Fruit fly (Drosophila melanogaster) whole organism, prepupa: Measurements from ENCODE around the gene Tet.

Source experiments
- CG10631 ChIP-seq: fragments of 200-800 bp; sonication (Bioruptor generic); optimal IDR thresholded peaks from 2 replicates; lab custom pipeline; 2016; ENCODE audit warnings: missing biosample characterization, missing genetic modification characterization
- CG10669 ChIP-seq: fragments of 200-800 bp; sonication (Bioruptor generic); optimal IDR thresholded peaks from 3 replicates; lab custom pipeline; 2018; ENCODE audit warnings: missing biosample characterization, mild to moderate bottlenecking, missing genetic modification characterization, moderate library complexity
- CG11294 ChIP-seq: fragments of 200-800 bp; sonication (Bioruptor generic); IDR thresholded peaks from 2 replicates; pipeline ENCODE4 v1.3.6; 2022; ENCODE audit warnings: missing biosample characterization, missing genetic modification characterization
- CG11902 ChIP-seq: fragments of 200-800 bp; sonication (Bioruptor generic); optimal IDR thresholded peaks from 3 replicates; lab custom pipeline; 2016; ENCODE audit warnings: missing biosample characterization, missing genetic modification characterization
- CG16779 ChIP-seq: fragments of 200-800 bp; sonication (Bioruptor generic); optimal IDR thresholded peaks from 3 replicates; lab custom pipeline; 2017; ENCODE audit warnings: missing biosample characterization, mild to moderate bottlenecking, missing genetic modification characterization
- CG3032 ChIP-seq: fragments of 200-800 bp; optimal IDR thresholded peaks from 2 replicates; lab custom pipeline; 2019; ENCODE audit warnings: missing biosample characterization, mild to moderate bottlenecking, missing genetic modification characterization, moderate library complexity
- CG31627 ChIP-seq: fragments of 200-800 bp; sonication (Bioruptor generic); optimal IDR thresholded peaks from 3 replicates; lab custom pipeline; 2016; ENCODE audit warnings: missing biosample characterization, missing genetic modification characterization
- CG32006 ChIP-seq: fragments of 200-800 bp; sonication (Bioruptor generic); optimal IDR thresholded peaks from 3 replicates; lab custom pipeline; 2017; ENCODE audit warnings: missing biosample characterization, mild to moderate bottlenecking, missing genetic modification characterization
- CG34406 ChIP-seq: fragments of 200-800 bp; sonication (Bioruptor generic); optimal IDR thresholded peaks from 3 replicates; lab custom pipeline; 2016; ENCODE audit warnings: missing biosample characterization, missing genetic modification characterization
- CG3919 ChIP-seq: fragments of 200-800 bp; sonication (Bioruptor generic); optimal IDR thresholded peaks from 3 replicates; lab custom pipeline; 2016; ENCODE audit warnings: missing biosample characterization, missing genetic modification characterization
- CG4318 ChIP-seq: fragments of 200-800 bp; sonication (Bioruptor generic); optimal IDR thresholded peaks from 3 replicates; lab custom pipeline; 2017; ENCODE audit warnings: missing biosample characterization, mild to moderate bottlenecking, missing genetic modification characterization
- CG6276 ChIP-seq: fragments of 200-800 bp; sonication (Bioruptor generic); optimal IDR thresholded peaks from 2 replicates; lab custom pipeline; 2017; ENCODE audit warnings: missing biosample characterization, mild to moderate bottlenecking, missing genetic modification characterization
- CG6808 ChIP-seq: fragments of 200-800 bp; sonication (Bioruptor generic); optimal IDR thresholded peaks from 3 replicates; lab custom pipeline; 2017; ENCODE audit warnings: missing biosample characterization, missing genetic modification characterization, mild to moderate bottlenecking, moderate library complexity, missing genetic modification reagents
- CG6854 ChIP-seq: fragments of 200-800 bp; sonication (Bioruptor generic); optimal IDR thresholded peaks from 2 replicates; lab custom pipeline; 2017; ENCODE audit warnings: missing biosample characterization, mild to moderate bottlenecking, missing genetic modification characterization
- CG7368 ChIP-seq: fragments of 200-800 bp; sonication (Bioruptor generic); optimal IDR thresholded peaks from 3 replicates; lab custom pipeline; 2016; ENCODE audit warnings: missing biosample characterization, missing genetic modification characterization
- CG8119 ChIP-seq: fragments of 200-800 bp; sonication (Bioruptor generic); IDR thresholded peaks from 3 replicates; pipeline ENCODE4 v1.3.6; 2022; ENCODE audit warnings: missing biosample characterization, missing genetic modification characterization
- CG8319 ChIP-seq: fragments of 200-800 bp; sonication (Bioruptor generic); optimal IDR thresholded peaks from 3 replicates; lab custom pipeline; 2016; ENCODE audit warnings: missing biosample characterization, missing genetic modification characterization
- CG8632 ChIP-seq: fragments of 200-800 bp; sonication (Bioruptor generic); optimal IDR thresholded peaks from 3 replicates; lab custom pipeline; 2016; ENCODE audit warnings: missing biosample characterization, missing genetic modification characterization
- CG9139 ChIP-seq: fragments of 200-800 bp; sonication (Bioruptor generic); optimal IDR thresholded peaks from 3 replicates; lab custom pipeline; 2017; ENCODE audit warnings: missing biosample characterization, mild to moderate bottlenecking, missing genetic modification characterization
- Eip75B ChIP-seq: fragments of 200-800 bp; sonication (Bioruptor generic); optimal IDR thresholded peaks from 3 replicates; lab custom pipeline; 2016; ENCODE audit warnings: missing biosample characterization, missing genetic modification characterization
- Eip78C ChIP-seq: fragments of 200-800 bp; sonication (Bioruptor generic); peaks from one replicate; lab custom pipeline; 2016; ENCODE audit warnings: missing biosample characterization, missing genetic modification characterization
- Eip93F ChIP-seq: fragments of 200-800 bp; sonication (Bioruptor generic); optimal IDR thresholded peaks from 2 replicates; lab custom pipeline; 2016; ENCODE audit warnings: missing biosample characterization, mild to moderate bottlenecking, missing genetic modification characterization
- Gug ChIP-seq: fragments of 200-800 bp; sonication (Bioruptor generic); IDR thresholded peaks from 2 replicates; pipeline ENCODE4 v1.3.6; 2022; ENCODE audit warnings: missing biosample characterization, missing genetic modification characterization
- Hr38 ChIP-seq: sonication (Bioruptor generic); optimal IDR thresholded peaks from 2 replicates; lab custom pipeline; 2016; ENCODE audit warnings: missing biosample characterization, missing genetic modification characterization
- Hr4 ChIP-seq: fragments of 200-800 bp; sonication (Bioruptor generic); optimal IDR thresholded peaks from 3 replicates; lab custom pipeline; 2016; ENCODE audit warnings: missing biosample characterization, missing genetic modification characterization
- Lpt ChIP-seq: fragments of 200-800 bp; sonication (Bioruptor generic); optimal IDR thresholded peaks from 3 replicates; lab custom pipeline; 2016; ENCODE audit warnings: missing biosample characterization, missing genetic modification characterization
- Met ChIP-seq: fragments of 200-800 bp; sonication (Bioruptor generic); optimal IDR thresholded peaks from 3 replicates; lab custom pipeline; 2016; ENCODE audit warnings: missing biosample characterization, missing genetic modification characterization
- Smox ChIP-seq: fragments of 200-800 bp; sonication (Bioruptor generic); optimal IDR thresholded peaks from 3 replicates; lab custom pipeline; 2016; ENCODE audit warnings: missing biosample characterization, missing genetic modification characterization
- Sox102F ChIP-seq: fragments of 200-800 bp; sonication (Bioruptor generic); optimal IDR thresholded peaks from 2 replicates; lab custom pipeline; 2016; ENCODE audit warnings: missing biosample characterization, mild to moderate bottlenecking, missing genetic modification characterization
- Sox14 ChIP-seq: fragments of 200-800 bp; sonication (Bioruptor generic); optimal IDR thresholded peaks from 3 replicates; lab custom pipeline; 2016; ENCODE audit warnings: missing biosample characterization, missing genetic modification characterization
- achi ChIP-seq: fragments of 200-800 bp; sonication (Bioruptor generic); optimal IDR thresholded peaks from 3 replicates; lab custom pipeline; 2016; ENCODE audit warnings: missing biosample characterization, missing genetic modification characterization
- acj6 ChIP-seq: fragments of 200-800 bp; sonication (Bioruptor generic); optimal IDR thresholded peaks from 3 replicates; lab custom pipeline; 2016; ENCODE audit warnings: missing biosample characterization, missing genetic modification characterization
- cyc ChIP-seq: fragments of 200-800 bp; sonication (Bioruptor generic); optimal IDR thresholded peaks from 3 replicates; lab custom pipeline; 2016; ENCODE audit warnings: missing biosample characterization, missing genetic modification characterization
- dsx ChIP-seq: fragments of 200-800 bp; optimal IDR thresholded peaks from 3 replicates; lab custom pipeline; 2019; ENCODE audit warnings: missing biosample characterization, mild to moderate bottlenecking, missing genetic modification characterization, moderate library complexity; ENCODE audit not compliant: poor library complexity, severe bottlenecking
- esn ChIP-seq: fragments of 200-800 bp; sonication (Bioruptor generic); optimal IDR thresholded peaks from 2 replicates; lab custom pipeline; 2016; ENCODE audit warnings: missing biosample characterization, mild to moderate bottlenecking, missing genetic modification characterization, moderate library complexity
- fd85E ChIP-seq: fragments of 200-800 bp; sonication (Bioruptor generic); optimal IDR thresholded peaks from 3 replicates; lab custom pipeline; 2016; ENCODE audit warnings: missing biosample characterization, missing genetic modification characterization
- fkh ChIP-seq: fragments of 200-800 bp; sonication (Bioruptor generic); optimal IDR thresholded peaks from 3 replicates; lab custom pipeline; 2017; ENCODE audit warnings: missing biosample characterization, mild to moderate bottlenecking, missing genetic modification characterization, moderate library complexity
- lz ChIP-seq: fragments of 200-800 bp; sonication (Bioruptor generic); optimal IDR thresholded peaks from 3 replicates; lab custom pipeline; 2016; ENCODE audit warnings: missing biosample characterization, missing genetic modification characterization
- net ChIP-seq: fragments of 200-800 bp; sonication (Bioruptor generic); optimal IDR thresholded peaks from 3 replicates; lab custom pipeline; 2016; ENCODE audit warnings: missing biosample characterization, missing genetic modification characterization
- pdm3 ChIP-seq: fragments of 200-800 bp; sonication (Bioruptor generic); optimal IDR thresholded peaks from 3 replicates; lab custom pipeline; 2016; ENCODE audit warnings: missing biosample characterization, missing genetic modification characterization
- salr ChIP-seq, 2 experiments: fragments of 200-800 bp; sonication (Bioruptor generic); optimal IDR thresholded peaks; 3 replicates each; lab custom pipeline; 2016 to 2018; ENCODE audit warnings: missing biosample characterization in 2 of 2, missing genetic modification characterization in 2 of 2, mild to moderate bottlenecking in 1 of 2
- spab ChIP-seq: fragments of 200-800 bp; sonication (Bioruptor generic); optimal IDR thresholded peaks from 2 replicates; lab custom pipeline; 2017; ENCODE audit warnings: missing biosample characterization, mild to moderate bottlenecking, missing genetic modification characterization, missing genetic modification reagents
- svp ChIP-seq: fragments of 200-800 bp; sonication (Bioruptor generic); peaks from one replicate; lab custom pipeline; 2016; ENCODE audit warnings: missing biosample characterization, missing genetic modification characterization
- vri ChIP-seq: fragments of 200-800 bp; sonication (Bioruptor generic); optimal IDR thresholded peaks from 3 replicates; lab custom pipeline; 2016; ENCODE audit warnings: missing biosample characterization, mild to moderate bottlenecking, missing genetic modification characterization

Gene Tet

DNA sequence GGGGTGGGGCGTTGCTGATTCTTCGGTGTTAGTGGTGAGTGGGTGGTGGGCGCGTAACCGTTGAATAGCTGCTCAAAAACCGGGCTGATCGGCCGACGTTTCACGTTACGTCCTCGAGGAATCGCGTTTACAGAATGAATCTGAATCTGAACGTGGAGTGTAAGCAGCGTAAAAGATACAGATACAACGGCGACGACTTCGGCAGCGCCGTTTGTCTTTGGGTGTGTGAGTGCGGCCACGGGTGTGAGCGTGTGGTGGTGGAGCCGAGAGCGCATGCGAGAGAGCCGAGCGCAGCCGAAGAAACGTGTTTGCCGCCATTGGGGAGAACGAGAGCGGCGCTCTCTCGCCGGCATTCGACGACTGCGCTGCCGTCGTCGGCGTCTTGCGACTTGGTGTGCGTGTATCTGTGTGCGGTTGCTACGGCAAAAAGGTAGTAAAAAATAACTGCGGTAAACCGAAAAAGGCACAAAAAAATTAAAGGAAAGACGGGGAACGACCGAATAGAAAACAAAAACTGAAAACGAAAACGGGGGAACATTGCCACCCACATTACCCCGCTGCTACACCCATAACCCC is 57.9 kb downstream of the Tet start (continued):
- TF ChIP-seq CG10669 (peak; percentile 86), CG10631 (GFP tag; lab: Kevin White, UChicago) (peak; percentile 32), Eip78C (GFP tag; lab: Kevin White, UChicago) (peak; percentile 89), salr (GFP tag; optimal IDR thresholded peaks at IDR 0.05; lab: Kevin White, UChicago) (peak; percentile 50 to 66), net (peak; percentile 78), Gug (GFP tag; lab: Robert Waterston, UW) (peak; percentile 38; the same call in 1 of the 2 replicates), dsx (peak; percentile 92), Met (GFP tag; lab: Kevin White, UChicago) (peak; percentile 51), Sox14 (GFP tag; lab: Kevin White, UChicago) (peak; percentile 39), acj6 (no peak), CG8119 (GFP tag; lab: Robert Waterston, UW) (peak; percentile 91), cyc (GFP tag; lab: Kevin White, UChicago) (no peak), CG16779 (tag; lab: Kevin White, UChicago) (peak; percentile 95), Eip93F (GFP tag; lab: Kevin White, UChicago) (peak; percentile 16), Hr38 (GFP tag; lab: Kevin White, UChicago) (no peak), CG11902 (no peak), CG3032 (tag; lab: Kevin White, UChicago) (peak; percentile 83), fd85E (GFP tag; lab: Kevin White, UChicago) (peak; percentile 70), spab (peak; percentile 94), CG4318 (GFP tag; lab: Kevin White, UChicago) (no peak), Hr4 (peak; percentile 31), CG7368 (peak; percentile 47)

DNA sequence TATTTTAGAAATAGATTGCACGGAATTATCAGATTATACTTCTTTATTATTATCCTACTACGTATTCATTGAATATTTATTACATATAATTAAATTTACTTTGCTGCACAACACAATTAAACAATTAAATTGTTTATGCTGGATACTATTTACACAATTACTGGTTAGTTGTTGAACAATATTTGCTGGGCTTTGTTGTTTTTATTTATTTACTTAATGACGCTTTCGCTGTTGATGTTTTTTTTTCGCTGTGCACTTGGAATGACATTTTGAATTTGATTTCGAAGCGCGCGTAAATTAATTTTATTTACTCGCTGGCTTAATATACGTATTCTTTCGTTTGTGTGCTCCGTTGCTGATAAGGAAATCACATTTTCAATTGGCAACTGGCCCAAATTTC is 58.7 kb downstream of the Tet start:
- TF ChIP-seq svp (GFP tag; lab: Kevin White, UChicago) = peak; percentile 45
- TF ChIP-seq Lpt = no peak
- TF ChIP-seq CG10669 = no peak
- no peak for TF ChIP-seq acj6
- TF ChIP-seq vri = peak; percentile 47
- TF ChIP-seq CG8319 (GFP tag; lab: Kevin White, UChicago) = no peak
- no peak for TF ChIP-seq CG3919 (GFP tag; lab: Kevin White, UChicago)
- peak; percentile 31 for TF ChIP-seq esn
- TF ChIP-seq CG6854 (GFP tag; lab: Kevin White, UChicago) = no peak
- TF ChIP-seq achi = no peak
- peak; percentile 37 for TF ChIP-seq Eip78C (GFP tag; lab: Kevin White, UChicago)
- no peak for TF ChIP-seq CG8632
- no peak for TF ChIP-seq fkh (GFP tag; lab: Kevin White, UChicago)
- peak; percentile 2 for TF ChIP-seq Sox102F (GFP tag; lab: Kevin White, UChicago)
- TF ChIP-seq, all 60 proteins: peak for 5

DNA sequence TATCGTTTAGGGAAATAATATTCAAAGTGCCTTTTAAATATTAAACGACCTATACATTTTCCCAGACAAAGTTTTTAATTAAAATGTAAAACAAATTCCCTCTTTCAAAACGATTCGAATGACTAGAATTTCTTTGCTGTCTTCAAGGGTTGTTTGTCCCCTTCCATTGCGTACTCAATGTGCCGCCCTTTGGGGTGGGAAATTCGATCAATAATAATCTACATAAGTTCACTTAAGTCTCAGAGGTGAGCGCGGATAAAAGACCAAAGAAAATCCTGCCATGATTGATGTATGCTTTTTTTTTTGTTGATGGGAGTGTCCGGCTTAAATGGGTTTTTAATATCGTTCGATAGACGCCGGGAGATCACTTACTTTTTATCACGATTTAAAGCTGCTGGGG is 59.3 kb downstream of the Tet start:
- TF ChIP-seq svp (GFP tag; lab: Kevin White, UChicago) = peak; percentile 49
- no peak for TF ChIP-seq acj6
- no peak for TF ChIP-seq CG6808 (GFP tag; lab: Kevin White, UChicago)
- no peak for TF ChIP-seq vri

DNA sequence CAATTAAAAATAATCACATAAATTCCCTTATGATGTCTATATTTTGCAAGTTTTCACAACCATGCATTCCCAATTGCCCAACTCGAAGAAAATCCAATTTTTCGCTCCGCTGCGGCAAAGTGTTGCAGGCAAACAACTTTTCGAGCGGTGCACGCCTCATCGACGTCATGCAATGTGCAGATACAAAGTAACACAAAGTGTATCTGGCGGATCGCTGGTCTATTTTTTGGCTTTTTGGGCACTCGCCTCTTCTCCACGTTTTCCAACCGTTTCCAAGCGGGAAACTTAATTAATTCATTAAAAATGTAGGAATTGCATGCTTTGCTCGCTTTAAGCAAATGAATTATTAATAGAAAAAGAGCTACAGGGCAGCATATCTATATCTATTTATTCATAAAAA is 60.2 kb downstream of the Tet start:
- TF ChIP-seq esn = peak; percentile 6
- peak; percentile 27 for TF ChIP-seq CG32006
- no peak for TF ChIP-seq Smox (GFP tag; lab: Kevin White, UChicago)
- peak; percentile 93 for TF ChIP-seq dsx

DNA sequence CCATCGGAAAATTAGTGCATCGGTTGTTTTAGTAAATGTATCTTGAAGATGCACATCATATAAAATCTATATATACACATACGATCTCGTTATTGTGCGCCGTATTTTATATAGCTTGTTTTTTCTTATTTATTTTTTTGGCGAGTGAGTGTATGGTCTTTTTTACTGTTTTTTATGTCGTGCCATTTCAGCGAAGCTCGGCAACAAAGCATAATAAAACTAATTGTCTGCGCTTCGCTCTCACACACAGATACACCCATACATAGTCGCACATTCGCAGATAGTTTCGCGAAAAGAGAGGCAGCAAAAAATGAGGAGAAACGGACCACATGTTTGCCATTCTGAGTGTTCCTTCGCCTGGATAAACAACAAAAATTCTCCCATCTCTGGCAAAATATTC is 61.1 kb downstream of the Tet start:
- TF ChIP-seq CG9139 (peak; percentile 34), CG3919 (GFP tag; lab: Kevin White, UChicago) (no peak), CG11294 (GFP tag; lab: Robert Waterston, UW) (no peak), Lpt (peak; percentile 37), CG10669 (no peak), CG8632 (no peak), Hr4 (no peak), CG11902 (no peak), fkh (GFP tag; lab: Kevin White, UChicago) (no peak), CG6808 (GFP tag; lab: Kevin White, UChicago) (peak; percentile 65), CG31627 (GFP tag; lab: Kevin White, UChicago) (no peak), CG34406 (GFP tag; lab: Kevin White, UChicago) (no peak), pdm3 (GFP tag; lab: Kevin White, UChicago) (no peak), CG6276 (GFP tag; lab: Kevin White, UChicago) (peak; percentile 76), Eip75B (GFP tag; lab: Kevin White, UChicago) (no peak), salr (GFP tag; optimal IDR thresholded peaks at IDR 0.05; lab: Kevin White, UChicago) (peak in 1 of 2 experiments; percentile 5), Hr38 (GFP tag; lab: Kevin White, UChicago) (no peak), Sox14 (GFP tag; lab: Kevin White, UChicago) (no peak), achi (no peak), lz (GFP tag; lab: Kevin White, UChicago) (no peak), Eip78C (GFP tag; lab: Kevin White, UChicago) (peak; percentile 70)
